Worm (Caenorhabditis elegans): Measurements from ENCODE around the gene F41H10.12.

ce11 chrIV:5364135-5364609 is 20.9 kb upstream of the F41H10.12 start, which contains the start of the genes hda-6 and F41H10.4:
- TF ChIP-seq nhr-41 (GFP tag; IDR thresholded peaks at IDR 0.05) (no peak), mep-1 (tag; optimal IDR thresholded peaks at IDR 0.05) (peak; percentile 77), snpc-1.2 (GFP tag; IDR thresholded peaks at IDR 0.05) (peak; percentile 67; the same call in 1 of the 2 replicates), ceh-82 (tag; optimal IDR thresholded peaks at IDR 0.05) (no peak), sdz-12 (GFP tag; optimal IDR thresholded peaks at IDR 0.05) (no peak), nhr-28 (tag; optimal IDR thresholded peaks at IDR 0.05) (peak; percentile 20), unc-39 (tag; optimal IDR thresholded peaks at IDR 0.05) (no peak), spr-3 (GFP tag; optimal IDR thresholded peaks at IDR 0.05) (no peak), nhr-11 (tag; optimal IDR thresholded peaks at IDR 0.05) (no peak), lin-1 (GFP tag; IDR thresholded peaks at IDR 0.05) (no peak)

Measured in whole organism, L4 larva.